Fruit fly (Drosophila melanogaster) whole organism, embryonic: ENCODE measurements around the gene Apoltp.

Experiments
- Aef1 ChIP-seq: fragments of 200-800 bp; sonication (Bioruptor generic); IDR thresholded peaks from 3 replicates; pipeline ENCODE4 v1.3.6; 2022; ENCODE audit warnings: missing biosample characterization, missing genetic modification characterization
- BEAF-32 ChIP-seq: fragments of 200-800 bp; sonication (Bioruptor generic); optimal IDR thresholded peaks from 3 replicates; lab custom pipeline; 2017; ENCODE audit warnings: missing biosample characterization, missing genetic modification characterization, mild to moderate bottlenecking, moderate library complexity, missing genetic modification reagents
- CG12942 ChIP-seq: fragments of 200-800 bp; sonication (Bioruptor generic); optimal IDR thresholded peaks from 3 replicates; lab custom pipeline; 2016; ENCODE audit warnings: missing biosample characterization, missing genetic modification characterization
- CG14050 ChIP-seq: fragments of 200-800 bp; sonication (Bioruptor generic); IDR thresholded peaks from 3 replicates; pipeline ENCODE4 v1.3.6; 2022; ENCODE audit warnings: missing biosample characterization, missing genetic modification characterization
- CG15269 ChIP-seq: fragments of 200-800 bp; sonication (Bioruptor generic); optimal IDR thresholded peaks from 2 replicates; lab custom pipeline; 2018; ENCODE audit warnings: missing biosample characterization, mild to moderate bottlenecking, missing genetic modification characterization, moderate library complexity
- CG1529 ChIP-seq: fragments of 200-800 bp; sonication (Bioruptor generic); optimal IDR thresholded peaks from 3 replicates; lab custom pipeline; 2018; ENCODE audit warnings: missing biosample characterization, missing genetic modification characterization
- CG17568 ChIP-seq: fragments of 200-800 bp; sonication (Bioruptor generic); optimal IDR thresholded peaks from 2 replicates; lab custom pipeline; 2018; ENCODE audit warnings: missing biosample characterization, mild to moderate bottlenecking, missing genetic modification characterization, moderate library complexity
- CG17802 ChIP-seq: fragments of 200-800 bp; sonication (Bioruptor generic); optimal IDR thresholded peaks from 2 replicates; lab custom pipeline; 2018; ENCODE audit warnings: missing biosample characterization, mild to moderate bottlenecking, missing genetic modification characterization, moderate library complexity
- CG1792 ChIP-seq: fragments of 200-800 bp; sonication (Bioruptor generic); optimal IDR thresholded peaks from 2 replicates; lab custom pipeline; 2016; ENCODE audit warnings: missing biosample characterization, missing genetic modification characterization
- CG18619 ChIP-seq: fragments of 200-800 bp; sonication (Bioruptor generic); optimal IDR thresholded peaks from 3 replicates; lab custom pipeline; 2017; ENCODE audit warnings: missing biosample characterization, mild to moderate bottlenecking, missing genetic modification characterization
- CG31388 ChIP-seq: fragments of 200-800 bp; sonication (Bioruptor generic); optimal IDR thresholded peaks from 2 replicates; lab custom pipeline; 2016; ENCODE audit warnings: missing biosample characterization, missing genetic modification characterization
- CG32532 ChIP-seq: fragments of 200-800 bp; sonication (Bioruptor generic); IDR thresholded peaks from 2 replicates; pipeline ENCODE4 v1.3.6; 2022; ENCODE audit warnings: missing biosample characterization, missing genetic modification characterization
- CG34376 ChIP-seq: fragments of 200-800 bp; sonication (Bioruptor generic); optimal IDR thresholded peaks from 2 replicates; lab custom pipeline; 2018; ENCODE audit warnings: missing biosample characterization, mild to moderate bottlenecking, missing genetic modification characterization
- CG42726 ChIP-seq: fragments of 200-800 bp; sonication (Bioruptor generic); IDR thresholded peaks from 2 replicates; pipeline ENCODE4 v1.3.6; 2022; ENCODE audit warnings: missing biosample characterization, missing genetic modification characterization; ENCODE audit not compliant: partially characterized antibody
- CG6765 ChIP-seq: fragments of 200-800 bp; sonication (Bioruptor generic); optimal IDR thresholded peaks from 3 replicates; lab custom pipeline; 2017; ENCODE audit warnings: missing biosample characterization, mild to moderate bottlenecking, missing genetic modification characterization
- CG7786 ChIP-seq: fragments of 200-800 bp; sonication (Bioruptor generic); optimal IDR thresholded peaks from 2 replicates; lab custom pipeline; 2016; ENCODE audit warnings: missing biosample characterization, missing genetic modification characterization
- Chrac-16 ChIP-seq: fragments of 200-800 bp; sonication (Bioruptor generic); optimal IDR thresholded peaks from 3 replicates; lab custom pipeline; 2016; ENCODE audit warnings: missing biosample characterization, missing genetic modification characterization
- Dip2 ChIP-seq: fragments of 200-800 bp; sonication (Bioruptor generic); IDR thresholded peaks from 2 replicates; pipeline ENCODE4 v1.3.6; 2022; ENCODE audit warnings: missing biosample characterization, missing genetic modification characterization
- HLH3B ChIP-seq: fragments of 200-800 bp; sonication (Bioruptor generic); IDR thresholded peaks from 2 replicates; pipeline ENCODE4 v1.3.6; 2022; ENCODE audit warnings: missing biosample characterization, missing genetic modification characterization
- HLH54F ChIP-seq: fragments of 200-800 bp; sonication (Bioruptor generic); optimal IDR thresholded peaks from 3 replicates; lab custom pipeline; 2016; ENCODE audit warnings: missing biosample characterization, missing genetic modification characterization
- Hr51 ChIP-seq, 2 experiments: fragments of 200-800 bp; sonication (Bioruptor generic); optimal IDR thresholded peaks; 2 replicates in 1 of 2; 3 replicates in 1 of 2; lab custom pipeline; 2016 to 2018; ENCODE audit warnings: missing biosample characterization in 2 of 2, missing genetic modification characterization in 2 of 2, mild to moderate bottlenecking in 1 of 2, moderate library complexity in 1 of 2
- Side ChIP-seq: fragments of 200-800 bp; sonication (Bioruptor generic); optimal IDR thresholded peaks from 2 replicates; lab custom pipeline; 2016; ENCODE audit warnings: missing biosample characterization, missing genetic modification characterization
- Six4 ChIP-seq: fragments of 200-800 bp; sonication (Bioruptor generic); optimal IDR thresholded peaks from 2 replicates; lab custom pipeline; 2016; ENCODE audit warnings: missing biosample characterization, missing genetic modification characterization
- Sry-δ ChIP-seq: fragments of 200-800 bp; sonication (Bioruptor generic); optimal IDR thresholded peaks from 2 replicates; lab custom pipeline; 2016; ENCODE audit warnings: missing biosample characterization, missing genetic modification characterization
- Taf1 ChIP-seq: fragments of 200-800 bp; sonication (Bioruptor generic); IDR thresholded peaks from 2 replicates; pipeline ENCODE4 v1.3.6; 2022; ENCODE audit warnings: missing biosample characterization, missing genetic modification characterization
- Trl ChIP-seq, 3 experiments: fragments of >200 bp in 2 of 3; fragments of 200-800 bp in 1 of 3; sonication (Bioruptor generic) in 1 of 3; optimal IDR thresholded peaks; 2 replicates in 1 of 3; 3 replicates in 2 of 3; lab custom pipeline; 2016 to 2017; ENCODE audit warnings: missing biosample characterization in 1 of 3, missing genetic modification characterization in 1 of 3
- al ChIP-seq: fragments of 200-800 bp; sonication (Bioruptor generic); IDR thresholded peaks from 2 replicates; pipeline ENCODE4 v1.3.6; 2022; ENCODE audit warnings: missing biosample characterization, missing genetic modification characterization
- amos ChIP-seq: fragments of 200-800 bp; sonication (Bioruptor generic); IDR thresholded peaks from 2 replicates; pipeline ENCODE4 v1.3.6; 2022; ENCODE audit warnings: missing biosample characterization, missing genetic modification characterization; ENCODE audit not compliant: partially characterized antibody
- btn ChIP-seq: fragments of 200-800 bp; sonication (Bioruptor generic); optimal IDR thresholded peaks from 2 replicates; lab custom pipeline; 2016; ENCODE audit warnings: missing biosample characterization, missing genetic modification characterization
- chinmo ChIP-seq: fragments of 200-800 bp; sonication (Bioruptor generic); IDR thresholded peaks from 4 replicates; pipeline ENCODE4 v1.3.6; 2022; ENCODE audit warnings: missing biosample characterization, missing genetic modification characterization; ENCODE audit not compliant: partially characterized antibody
- da ChIP-seq: fragments of 200-800 bp; sonication (Bioruptor generic); optimal IDR thresholded peaks from 2 replicates; lab custom pipeline; 2016; ENCODE audit warnings: missing biosample characterization, missing genetic modification characterization
- emc ChIP-seq: fragments of 200-800 bp; sonication (Bioruptor generic); optimal IDR thresholded peaks from 2 replicates; lab custom pipeline; 2016; ENCODE audit warnings: missing biosample characterization, missing genetic modification characterization
- eyg ChIP-seq: fragments of 200-800 bp; sonication (Bioruptor generic); optimal IDR thresholded peaks from 3 replicates; lab custom pipeline; 2016; ENCODE audit warnings: missing biosample characterization, missing genetic modification characterization
- fd102C ChIP-seq: fragments of 200-800 bp; sonication (Bioruptor generic); optimal IDR thresholded peaks from 2 replicates; lab custom pipeline; 2018; ENCODE audit warnings: missing biosample characterization, mild to moderate bottlenecking, missing genetic modification characterization, moderate library complexity
- fu2 ChIP-seq: fragments of 200-800 bp; sonication (Bioruptor generic); optimal IDR thresholded peaks from 2 replicates; lab custom pipeline; 2016; ENCODE audit warnings: missing biosample characterization, missing genetic modification characterization
- h ChIP-seq: fragments of >200 bp; optimal IDR thresholded peaks from 2 replicates; lab custom pipeline; 2017
- ham ChIP-seq: fragments of 200-800 bp; sonication (Bioruptor generic); IDR thresholded peaks from 2 replicates; pipeline ENCODE4 v1.3.6; 2022; ENCODE audit warnings: missing biosample characterization, missing genetic modification characterization
- hbn ChIP-seq: fragments of 200-800 bp; sonication (Bioruptor generic); IDR thresholded peaks from 2 replicates; pipeline ENCODE4 v1.3.6; 2022; ENCODE audit warnings: missing biosample characterization, missing genetic modification characterization; ENCODE audit not compliant: partially characterized antibody
- hkb ChIP-seq, 2 experiments: fragments of 200-800 bp in 1 of 2; fragments of >200 bp in 1 of 2; sonication (Bioruptor generic) in 1 of 2; IDR thresholded peaks in 1 of 2; optimal IDR thresholded peaks in 1 of 2; 2 replicates each; pipeline versions ENCODE4 v1.3.6 to Lab custom; 2017 to 2022; ENCODE audit warnings: missing biosample characterization in 1 of 2, missing genetic modification characterization in 1 of 2
- jing ChIP-seq: fragments of 200-800 bp; sonication (Bioruptor generic); optimal IDR thresholded peaks from 2 replicates; lab custom pipeline; 2018; ENCODE audit warnings: missing biosample characterization, mild to moderate bottlenecking, missing genetic modification characterization
- lbe ChIP-seq: fragments of 200-800 bp; sonication (Bioruptor generic); optimal IDR thresholded peaks from 2 replicates; lab custom pipeline; 2016; ENCODE audit warnings: missing biosample characterization, mild to moderate bottlenecking, missing genetic modification characterization
- lmd ChIP-seq: fragments of 200-800 bp; sonication (Bioruptor generic); IDR thresholded peaks from 2 replicates; pipeline ENCODE4 v1.3.6; 2022; ENCODE audit warnings: missing biosample characterization, missing genetic modification characterization
- pho ChIP-seq: fragments of 200-800 bp; sonication (Bioruptor generic); optimal IDR thresholded peaks from 2 replicates; lab custom pipeline; 2016; ENCODE audit warnings: missing biosample characterization, missing genetic modification characterization
- pnt ChIP-seq: fragments of 200-800 bp; sonication (Bioruptor generic); optimal IDR thresholded peaks from 3 replicates; lab custom pipeline; 2016; ENCODE audit warnings: missing biosample characterization, missing genetic modification characterization
- psq ChIP-seq: fragments of 200-800 bp; sonication (Bioruptor generic); optimal IDR thresholded peaks from 2 replicates; lab custom pipeline; 2017; ENCODE audit warnings: missing biosample characterization, missing genetic modification characterization
- slbo ChIP-seq: fragments of 200-800 bp; sonication (Bioruptor generic); IDR thresholded peaks from 2 replicates; pipeline ENCODE4 v1.3.6; 2022; ENCODE audit warnings: missing biosample characterization, missing genetic modification characterization
- so ChIP-seq: fragments of 200-800 bp; sonication (Bioruptor generic); IDR thresholded peaks from 3 replicates; pipeline ENCODE4 v1.3.6; 2022; ENCODE audit warnings: missing biosample characterization, missing genetic modification characterization
- tap ChIP-seq: fragments of 200-800 bp; optimal IDR thresholded peaks from 3 replicates; lab custom pipeline; 2019; ENCODE audit warnings: missing biosample characterization, mild to moderate bottlenecking, missing genetic modification characterization, moderate library complexity
- wdn ChIP-seq: fragments of 200-800 bp; sonication (Bioruptor generic); IDR thresholded peaks from 2 replicates; pipeline ENCODE4 v1.3.6; 2022; ENCODE audit warnings: missing biosample characterization, missing genetic modification characterization
- zen ChIP-seq: fragments of 200-800 bp; sonication (Bioruptor generic); optimal IDR thresholded peaks from 3 replicates; lab custom pipeline; 2018; ENCODE audit warnings: missing biosample characterization, mild to moderate bottlenecking, missing genetic modification characterization, moderate library complexity

Gene Apoltp

DNA sequence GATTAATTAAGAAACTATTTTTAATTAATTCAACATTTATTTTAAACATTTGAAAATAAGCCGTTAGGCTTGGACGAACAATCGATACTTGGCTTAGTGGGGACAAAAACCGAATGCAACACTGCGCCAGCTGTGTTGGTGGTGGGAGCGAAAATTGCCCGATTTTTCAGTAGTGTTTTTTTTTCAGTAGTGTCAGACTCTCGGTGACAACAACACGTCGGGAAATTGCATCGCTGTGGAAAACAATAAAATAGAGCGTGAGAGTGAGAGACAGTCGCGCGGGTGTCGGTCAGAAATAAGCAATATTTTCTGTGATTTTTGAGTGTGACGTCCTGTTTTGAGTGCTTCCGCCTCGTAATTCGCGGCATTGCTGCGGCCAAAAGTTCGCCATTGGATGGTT lies 17.3 kb upstream of the Apoltp start (continued):
- TF ChIP-seq eyg (GFP tag; lab: Kevin White, UChicago) (no peak), Sry-δ (GFP tag; lab: Kevin White, UChicago) (peak; percentile 87), psq (GFP tag; lab: Kevin White, UChicago) (no peak), slbo (GFP tag; lab: Robert Waterston, UW) (peak; percentile 71), Trl (optimal IDR thresholded peaks at IDR 0.05; lab: Kevin White, UChicago) (peak; percentile 18 to 44), Trl (GFP tag; optimal IDR thresholded peaks at IDR 0.05; lab: Kevin White, UChicago) (peak; percentile 64), Dip2 (GFP tag; lab: Robert Waterston, UW) (no peak), CG15269 (tag; lab: Kevin White, UChicago) (peak; percentile 16), CG12942 (GFP tag; lab: Kevin White, UChicago) (peak; percentile 20), CG14050 (no peak; the same call in 2 of the 3 replicates), CG17568 (GFP tag; lab: Kevin White, UChicago) (peak; percentile 26), pnt (GFP tag; lab: Kevin White, UChicago) (peak; percentile 14), BEAF-32 (GFP tag; lab: Kevin White, UChicago) (peak; percentile 69), amos (peak; percentile 88), tap (tag; lab: Kevin White, UChicago) (no peak), h (no peak), Aef1 (GFP tag; lab: Robert Waterston, UW) (peak; percentile 61; the same call in 2 of the 3 replicates), HLH54F (GFP tag; lab: Kevin White, UChicago) (peak; percentile 65), da (GFP tag; lab: Kevin White, UChicago) (no peak), jing (no peak), Side (GFP tag; lab: Kevin White, UChicago) (peak; percentile 58), fu2 (GFP tag; lab: Kevin White, UChicago) (peak; percentile 44), CG1529 (GFP tag; lab: Kevin White, UChicago) (no peak), CG6765 (GFP tag; lab: Kevin White, UChicago) (peak; percentile 3), ham (GFP tag; lab: Robert Waterston, UW) (no peak), fd102C (peak; percentile 4), CG18619 (GFP tag; lab: Kevin White, UChicago) (no peak), CG34376 (GFP tag; lab: Kevin White, UChicago) (no peak), Six4 (GFP tag; lab: Kevin White, UChicago) (no peak), hbn (GFP tag; lab: Robert Waterston, UW) (peak; percentile 16; the same call in 1 of the 2 replicates), CG17802 (tag; lab: Kevin White, UChicago) (no peak), HLH3B (GFP tag; lab: Robert Waterston, UW) (peak; percentile 33; the same call in 1 of the 2 replicates), btn (GFP tag; lab: Kevin White, UChicago) (no peak), CG7786 (GFP tag; lab: Kevin White, UChicago) (peak; percentile 7), Hr51 (GFP tag; optimal IDR thresholded peaks at IDR 0.05; lab: Kevin White, UChicago) (peak in 1 of 2 experiments; percentile 1), Taf1 (GFP tag; lab: Robert Waterston, UW) (no peak), chinmo (GFP tag; lab: Robert Waterston, UW) (peak; percentile 82; the same call in 2 of the 4 replicates), zen (tag; lab: Kevin White, UChicago) (peak; percentile 6), lmd (peak; percentile 12; the same call in 1 of the 2 replicates), CG42726 (GFP tag; lab: Robert Waterston, UW) (peak; percentile 84), hkb (optimal IDR thresholded peaks at IDR 0.05; lab: Kevin White, UChicago) (no peak), hkb (GFP tag; IDR thresholded peaks at IDR 0.05; lab: Robert Waterston, UW) (peak; percentile 42), emc (no peak), Chrac-16 (peak; percentile 59), so (GFP tag; lab: Robert Waterston, UW) (0 out of 3 replicates have a peak, but pooled peaks have one; percentile 23), pho (GFP tag; lab: Kevin White, UChicago) (peak; percentile 21), lbe (GFP tag; lab: Kevin White, UChicago) (no peak), al (GFP tag; lab: Robert Waterston, UW) (peak; percentile 39; the same call in 1 of the 2 replicates), CG31388 (GFP tag; lab: Kevin White, UChicago) (no peak), CG1792 (GFP tag; lab: Kevin White, UChicago) (no peak), CG32532 (GFP tag; lab: Robert Waterston, UW) (peak; percentile 75), wdn (GFP tag; lab: Robert Waterston, UW) (peak; percentile 64)
